ENCODE assay signal across 4 worm cellular contexts in genomic region chrIII:640198-640803, ce11.
TF ChIP-seq lines count a peak whose summit lies in the region.

TSS of gene tag-266 (minus strand) at chrIII:640226.
TSS of gene tag-267 (plus strand) at chrIII:640790.

TF ChIP-seq in whole organism, L2 larva, 48 proteins besides CTCF, POLR2A, EP300 and RAD21:
- TF ChIP-seq nhr-21 (tag; optimal IDR thresholded peaks at IDR 0.05; lab: Kevin White, UChicago) (peak; percentile 4), zag-1 (tag; optimal IDR thresholded peaks at IDR 0.05; lab: Kevin White, UChicago) (peak; percentile 15), mdl-1 (tag; optimal IDR thresholded peaks at IDR 0.05; lab: Kevin White, UChicago) (peak in 1 of 2 experiments; percentile 12), nhr-129 (tag; optimal IDR thresholded peaks at IDR 0.05; lab: Kevin White, UChicago) (peak; percentile 49), C34F6.9 (tag; optimal IDR thresholded peaks at IDR 0.05; lab: Kevin White, UChicago) (peak; percentile 90), snpc-4 (tag; optimal IDR thresholded peaks at IDR 0.05; lab: Kevin White, UChicago) (peak; percentile 13), sma-3 (GFP tag; optimal IDR thresholded peaks at IDR 0.05; lab: Kevin White, UChicago) (peak; percentile 83), nhr-25 (tag; optimal IDR thresholded peaks at IDR 0.05; lab: Kevin White, UChicago) (peak; percentile 49), lsy-2 (tag; optimal IDR thresholded peaks at IDR 0.05; lab: Kevin White, UChicago) (peak; percentile 56 to 82), elt-3 (tag; optimal IDR thresholded peaks at IDR 0.05; lab: Kevin White, UChicago) (no peak), fos-1 (tag; optimal IDR thresholded peaks at IDR 0.05; lab: Kevin White, UChicago) (peak; percentile 59), crh-2 (tag; optimal IDR thresholded peaks at IDR 0.05; lab: Kevin White, UChicago) (peak; percentile 81), mab-5 (tag; optimal IDR thresholded peaks at IDR 0.05; lab: Kevin White, UChicago) (no peak), Y55F3AM.14 (GFP tag; optimal IDR thresholded peaks at IDR 0.05; lab: Kevin White, UChicago) (peak; percentile 32), lin-13 (GFP tag; optimal IDR thresholded peaks at IDR 0.05; lab: Kevin White, UChicago) (peak; percentile 9), F13H6.1 (tag; optimal IDR thresholded peaks at IDR 0.05; lab: Kevin White, UChicago) (peak; percentile 66), nhr-237 (tag; optimal IDR thresholded peaks at IDR 0.05; lab: Kevin White, UChicago) (no peak), gmeb-1 (tag; optimal IDR thresholded peaks at IDR 0.05; lab: Kevin White, UChicago) (peak; percentile 52), unc-55 (GFP tag; optimal IDR thresholded peaks at IDR 0.05; lab: Kevin White, UChicago) (peak; percentile 92), dmd-4 (tag; optimal IDR thresholded peaks at IDR 0.05; lab: Kevin White, UChicago) (no peak)

TF ChIP-seq in whole organism, L4 larva, 104 proteins besides CTCF, POLR2A, EP300 and RAD21 (continues in another document):
- no peak for TF ChIP-seq nhr-25 (tag; optimal IDR thresholded peaks at IDR 0.05; lab: Kevin White, UChicago; ENCODE audit: borderline replicate concordance, insufficient read depth)
- peak in 1 of 2 experiments; percentile 73 for TF ChIP-seq lsy-2 (tag; optimal IDR thresholded peaks at IDR 0.05; lab: Kevin White, UChicago)
- peak; percentile 62 for TF ChIP-seq fkh-10 (GFP tag; optimal IDR thresholded peaks at IDR 0.05; lab: Kevin White, UChicago)
- no peak for TF ChIP-seq ama-1 (optimal IDR thresholded peaks at IDR 0.05; lab: Kevin White, UChicago)
- peak in 1 of 2 experiments; percentile 27 for TF ChIP-seq mdl-1 (tag; optimal IDR thresholded peaks at IDR 0.05; lab: Kevin White, UChicago)
- peak; percentile 23 for TF ChIP-seq spr-1 (tag; optimal IDR thresholded peaks at IDR 0.05; lab: Kevin White, UChicago)
- no peak for TF ChIP-seq lim-7 (GFP tag; IDR thresholded peaks at IDR 0.05; lab: Robert Waterston, UW)
- TF ChIP-seq ceh-32 (tag; optimal IDR thresholded peaks at IDR 0.05; lab: Kevin White, UChicago; ENCODE audit: poor library complexity), result no peak
- peak; percentile 55; the same call in 1 of the 2 replicates for TF ChIP-seq hmg-1.1 (GFP tag; IDR thresholded peaks at IDR 0.05; lab: Robert Waterston, UW)
- no peak for TF ChIP-seq skn-1 (tag; optimal IDR thresholded peaks at IDR 0.05; lab: Kevin White, UChicago)
- TF ChIP-seq lin-39 (tag; optimal IDR thresholded peaks at IDR 0.05; lab: Kevin White, UChicago), result no peak
- no peak; the same call in 1 of the 2 replicates for TF ChIP-seq dmd-6 (GFP tag; IDR thresholded peaks at IDR 0.05; lab: Robert Waterston, UW)
- TF ChIP-seq madf-9 (GFP tag; conservative IDR thresholded peaks at IDR 0.05; lab: Robert Waterston, UW), result no peak
- no peak for TF ChIP-seq nhr-111 (GFP tag; optimal IDR thresholded peaks at IDR 0.05; lab: Kevin White, UChicago)
- TF ChIP-seq nhr-76 (tag; optimal IDR thresholded peaks at IDR 0.05; lab: Kevin White, UChicago), result no peak
- no peak for TF ChIP-seq ces-1 (GFP tag; optimal IDR thresholded peaks at IDR 0.05; lab: Kevin White, UChicago)
- TF ChIP-seq snpc-1.2 (GFP tag; IDR thresholded peaks at IDR 0.05; lab: Robert Waterston, UW), result no peak
- no peak for TF ChIP-seq spr-3 (GFP tag; optimal IDR thresholded peaks at IDR 0.05; lab: Kevin White, UChicago)
- peak; percentile 76 for TF ChIP-seq rbr-2 (tag; optimal IDR thresholded peaks at IDR 0.05; lab: Kevin White, UChicago)
- TF ChIP-seq daf-8 (GFP tag; IDR thresholded peaks at IDR 0.05; lab: Robert Waterston, UW), result no peak
- TF ChIP-seq nhr-77 (tag; optimal IDR thresholded peaks at IDR 0.05; lab: Kevin White, UChicago), result peak; percentile 91
- TF ChIP-seq daf-16 (GFP tag; optimal IDR thresholded peaks at IDR 0.05; lab: Kevin White, UChicago), result no peak
- peak; percentile 32 for TF ChIP-seq daf-16 (tag; optimal IDR thresholded peaks at IDR 0.05; lab: Kevin White, UChicago)
- no peak for TF ChIP-seq F26F4.8 (GFP tag; conservative IDR thresholded peaks at IDR 0.05; lab: Robert Waterston, UW)
- no peak for TF ChIP-seq madf-5 (GFP tag; IDR thresholded peaks at IDR 0.05; lab: Robert Waterston, UW)

TF ChIP-seq in whole organism, late embryonic, 69 proteins besides CTCF, POLR2A, EP300 and RAD21 (continues in another document):
- peak; percentile 59 for TF ChIP-seq ceh-18 (tag; optimal IDR thresholded peaks at IDR 0.05; lab: Kevin White, UChicago)
- no peak for TF ChIP-seq ceh-6 (GFP tag; optimal IDR thresholded peaks at IDR 0.05; lab: Kevin White, UChicago)
- TF ChIP-seq ahr-1 (tag; optimal IDR thresholded peaks at IDR 0.05; lab: Kevin White, UChicago), result peak; percentile 94
- no peak for TF ChIP-seq syd-9 (tag; optimal IDR thresholded peaks at IDR 0.05; lab: Kevin White, UChicago)
- peak; percentile 19 for TF ChIP-seq nfya-1 (tag; optimal IDR thresholded peaks at IDR 0.05; lab: Kevin White, UChicago)
- peak; percentile 42 for TF ChIP-seq ceh-24 (tag; optimal IDR thresholded peaks at IDR 0.05; lab: Kevin White, UChicago)
- TF ChIP-seq sdc-2 (tag; optimal IDR thresholded peaks at IDR 0.05; lab: Kevin White, UChicago), result peak; percentile 17
- TF ChIP-seq ceh-9 (tag; optimal IDR thresholded peaks at IDR 0.05; lab: Kevin White, UChicago), result no peak
- TF ChIP-seq unc-3 (GFP tag; conservative IDR thresholded peaks at IDR 0.05; lab: Robert Waterston, UW), result peak; percentile 56; the same call in 1 of the 2 replicates
- peak; percentile 93 for TF ChIP-seq unc-3 (tag; optimal IDR thresholded peaks at IDR 0.05; lab: Kevin White, UChicago)
- no peak for TF ChIP-seq lin-11 (tag; optimal IDR thresholded peaks at IDR 0.05; lab: Kevin White, UChicago)
- no peak for TF ChIP-seq fkh-6 (tag; optimal IDR thresholded peaks at IDR 0.05; lab: Kevin White, UChicago)
- peak; percentile 61 for TF ChIP-seq eyg-1 (tag; optimal IDR thresholded peaks at IDR 0.05; lab: Kevin White, UChicago)
- TF ChIP-seq unc-86 (tag; optimal IDR thresholded peaks at IDR 0.05; lab: Kevin White, UChicago), result peak; percentile 89
- peak; percentile 98 for TF ChIP-seq zip-5 (tag; optimal IDR thresholded peaks at IDR 0.05; lab: Kevin White, UChicago)
- TF ChIP-seq ceh-45 (GFP tag; IDR thresholded peaks at IDR 0.05; lab: Robert Waterston, UW), result no peak
- TF ChIP-seq ceh-34 (tag; optimal IDR thresholded peaks at IDR 0.05; lab: Kevin White, UChicago), result peak; percentile 69
- peak; percentile 35 for TF ChIP-seq rnt-1 (tag; optimal IDR thresholded peaks at IDR 0.05; lab: Kevin White, UChicago)
- peak; percentile 78 for TF ChIP-seq ztf-16 (tag; optimal IDR thresholded peaks at IDR 0.05; lab: Kevin White, UChicago)
- no peak for TF ChIP-seq dmd-4 (tag; optimal IDR thresholded peaks at IDR 0.05; lab: Kevin White, UChicago; ENCODE audit: borderline replicate concordance)
- peak; percentile 76 for TF ChIP-seq lim-6 (tag; optimal IDR thresholded peaks at IDR 0.05; lab: Kevin White, UChicago)
- TF ChIP-seq K09A11.1 (tag; optimal IDR thresholded peaks at IDR 0.05; lab: Kevin White, UChicago; ENCODE audit: insufficient read depth), result no peak
- TF ChIP-seq elt-4 (tag; optimal IDR thresholded peaks at IDR 0.05; lab: Kevin White, UChicago), result no peak
- TF ChIP-seq unc-55 (GFP tag; optimal IDR thresholded peaks at IDR 0.05; lab: Kevin White, UChicago), result no peak
- TF ChIP-seq hlh-15 (tag; optimal IDR thresholded peaks at IDR 0.05; lab: Kevin White, UChicago), result peak; percentile 87
- TF ChIP-seq hlh-6 (tag; optimal IDR thresholded peaks at IDR 0.05; lab: Kevin White, UChicago), result no peak

TF ChIP-seq in whole organism, mixed stage, embryonic, 35 proteins besides CTCF, POLR2A, EP300 and RAD21:
- TF ChIP-seq lin-32 (GFP tag; optimal IDR thresholded peaks at IDR 0.05; lab: Kevin White, UChicago) (no peak), sptf-1 (tag; optimal IDR thresholded peaks at IDR 0.05; lab: Kevin White, UChicago) (peak; percentile 89), lsy-2 (tag; optimal IDR thresholded peaks at IDR 0.05; lab: Kevin White, UChicago) (peak; percentile 70), mls-2 (tag; optimal IDR thresholded peaks at IDR 0.05; lab: Kevin White, UChicago) (peak; percentile 35), elt-3 (tag; optimal IDR thresholded peaks at IDR 0.05; lab: Kevin White, UChicago) (no peak), unc-39 (tag; optimal IDR thresholded peaks at IDR 0.05; lab: Kevin White, UChicago) (no peak), ztf-11 (tag; optimal IDR thresholded peaks at IDR 0.05; lab: Kevin White, UChicago) (no peak), ceh-39 (tag; optimal IDR thresholded peaks at IDR 0.05; lab: Kevin White, UChicago) (peak; percentile 4), mab-5 (tag; optimal IDR thresholded peaks at IDR 0.05; lab: Kevin White, UChicago) (no peak), lin-13 (tag; optimal IDR thresholded peaks at IDR 0.05; lab: Kevin White, UChicago) (peak; percentile 41), cnd-1 (tag; optimal IDR thresholded peaks at IDR 0.05; lab: Kevin White, UChicago) (peak; percentile 65), zip-8 (tag; optimal IDR thresholded peaks at IDR 0.05; lab: Kevin White, UChicago) (no peak), flh-1 (GFP tag; optimal IDR thresholded peaks at IDR 0.05; lab: Kevin White, UChicago) (no peak), M03D4.4 (tag; optimal IDR thresholded peaks at IDR 0.05; lab: Kevin White, UChicago) (peak; percentile 64), ceh-43 (GFP tag; optimal IDR thresholded peaks at IDR 0.05; lab: Kevin White, UChicago) (no peak), snpc-4 (tag; optimal IDR thresholded peaks at IDR 0.05; lab: Kevin White, UChicago) (no peak), nhr-237 (tag; optimal IDR thresholded peaks at IDR 0.05; lab: Kevin White, UChicago) (peak; percentile 79), pha-4 (tag; optimal IDR thresholded peaks at IDR 0.05; lab: Kevin White, UChicago) (no peak), nhr-28 (tag; optimal IDR thresholded peaks at IDR 0.05; lab: Kevin White, UChicago) (no peak), ham-2 (GFP tag; optimal IDR thresholded peaks at IDR 0.05; lab: Kevin White, UChicago) (no peak), ceh-83 (GFP tag; optimal IDR thresholded peaks at IDR 0.05; lab: Kevin White, UChicago) (peak; percentile 5), ces-1 (GFP tag; optimal IDR thresholded peaks at IDR 0.05; lab: Kevin White, UChicago) (peak; percentile 63), sem-2 (GFP tag; optimal IDR thresholded peaks at IDR 0.05; lab: Kevin White, UChicago) (peak; percentile 28), drap-1 (GFP tag; optimal IDR thresholded peaks at IDR 0.05; lab: Kevin White, UChicago) (peak; percentile 61), unc-120 (tag; optimal IDR thresholded peaks at IDR 0.05; lab: Kevin White, UChicago; ENCODE audit: poor library complexity, severe bottlenecking) (peak; percentile 15), elt-1 (tag; optimal IDR thresholded peaks at IDR 0.05; lab: Kevin White, UChicago; ENCODE audit: borderline replicate concordance, insufficient read depth) (no peak), mep-1 (tag; optimal IDR thresholded peaks at IDR 0.05; lab: Kevin White, UChicago) (peak; percentile 63), nhr-12 (tag; optimal IDR thresholded peaks at IDR 0.05; lab: Kevin White, UChicago) (no peak), tbx-8 (GFP tag; optimal IDR thresholded peaks at IDR 0.05; lab: Kevin White, UChicago) (peak; percentile 65), nhr-2 (tag; optimal IDR thresholded peaks at IDR 0.05; lab: Kevin White, UChicago) (no peak), bed-3 (GFP tag; optimal IDR thresholded peaks at IDR 0.05; lab: Kevin White, UChicago) (peak; percentile 64)
